Worm (Caenorhabditis elegans): Measurements from ENCODE around the gene M110.3.

- TF ChIP-seq pha-4 (tag; optimal IDR thresholded peaks at IDR 0.05) (no peak), nhr-12 (tag; optimal IDR thresholded peaks at IDR 0.05) (no peak), mep-1 (tag; optimal IDR thresholded peaks at IDR 0.05) (no peak), elt-3 (tag; optimal IDR thresholded peaks at IDR 0.05) (no peak), ceh-43 (GFP tag; optimal IDR thresholded peaks at IDR 0.05) (no peak), blmp-1 (tag; optimal IDR thresholded peaks at IDR 0.05) (no peak), ham-2 (GFP tag; optimal IDR thresholded peaks at IDR 0.05) (no peak), mab-5 (tag; optimal IDR thresholded peaks at IDR 0.05) (no peak), nhr-2 (tag; optimal IDR thresholded peaks at IDR 0.05) (no peak), snpc-4 (tag; optimal IDR thresholded peaks at IDR 0.05) (no peak), unc-62 (GFP tag; optimal IDR thresholded peaks at IDR 0.05) (no peak), ces-1 (GFP tag; optimal IDR thresholded peaks at IDR 0.05) (no peak), nhr-237 (tag; optimal IDR thresholded peaks at IDR 0.05) (no peak), lin-13 (tag; optimal IDR thresholded peaks at IDR 0.05) (no peak)
These were observed 33.3 kb upstream of the M110.3 start for ce11 chrII:8249710-8250109.
